Worm (Caenorhabditis elegans) whole organism, L4 larva: ENCODE data around the gene smg-4.

Source experiments
- ZK546.5 ChIP-seq, 2 experiments: sonication (generic microtip); optimal IDR thresholded peaks; 2 replicates each; lab custom pipeline; 2017; ENCODE audit warnings: missing biosample characterization in 2 of 2, missing genetic modification characterization in 2 of 2
- ceh-82 ChIP-seq: sonication (generic microtip); optimal IDR thresholded peaks from 2 replicates; lab custom pipeline; 2017; ENCODE audit warnings: missing biosample characterization, missing genetic modification characterization
- egl-27 ChIP-seq: sonication (generic microtip); optimal IDR thresholded peaks from 3 replicates; lab custom pipeline; 2017; ENCODE audit warnings: missing biosample characterization, missing genetic modification reagents, missing genetic modification characterization
- fkh-10 ChIP-seq: fragments of 150-350 bp; optimal IDR thresholded peaks from 2 replicates; lab custom pipeline; 2014; ENCODE audit warnings: missing biosample characterization, missing genetic modification reagents, missing genetic modification characterization
- hlh-30 ChIP-seq: sonication (generic microtip); optimal IDR thresholded peaks from 2 replicates; lab custom pipeline; 2017; ENCODE audit warnings: antibody characterized with exemption, mild to moderate bottlenecking, missing genetic modification characterization, missing compliant biosample characterization; ENCODE audit not compliant: insufficient read depth
- nhr-28 ChIP-seq: fragments of 150-350 bp; optimal IDR thresholded peaks from 2 replicates; lab custom pipeline; 2014; ENCODE audit warnings: missing biosample characterization, missing genetic modification characterization

- TF ChIP-seq egl-27 (no peak), ceh-82 (no peak), nhr-28 (tag; lab: Kevin White, UChicago) (no peak), hlh-30 (tag; lab: Kevin White, UChicago) (no peak), fkh-10 (GFP tag; lab: Kevin White, UChicago) (no peak), ZK546.5 (tag; optimal IDR thresholded peaks at IDR 0.05; lab: Kevin White, UChicago) (no peak)
Observed at ce11 chrV:9803176-9803575, 25.6 kb upstream of the smg-4 start, which contains the start of gene sru-39.
